Fruit fly (Drosophila melanogaster): ENCODE data around the gene eIF4E3.

DNA sequence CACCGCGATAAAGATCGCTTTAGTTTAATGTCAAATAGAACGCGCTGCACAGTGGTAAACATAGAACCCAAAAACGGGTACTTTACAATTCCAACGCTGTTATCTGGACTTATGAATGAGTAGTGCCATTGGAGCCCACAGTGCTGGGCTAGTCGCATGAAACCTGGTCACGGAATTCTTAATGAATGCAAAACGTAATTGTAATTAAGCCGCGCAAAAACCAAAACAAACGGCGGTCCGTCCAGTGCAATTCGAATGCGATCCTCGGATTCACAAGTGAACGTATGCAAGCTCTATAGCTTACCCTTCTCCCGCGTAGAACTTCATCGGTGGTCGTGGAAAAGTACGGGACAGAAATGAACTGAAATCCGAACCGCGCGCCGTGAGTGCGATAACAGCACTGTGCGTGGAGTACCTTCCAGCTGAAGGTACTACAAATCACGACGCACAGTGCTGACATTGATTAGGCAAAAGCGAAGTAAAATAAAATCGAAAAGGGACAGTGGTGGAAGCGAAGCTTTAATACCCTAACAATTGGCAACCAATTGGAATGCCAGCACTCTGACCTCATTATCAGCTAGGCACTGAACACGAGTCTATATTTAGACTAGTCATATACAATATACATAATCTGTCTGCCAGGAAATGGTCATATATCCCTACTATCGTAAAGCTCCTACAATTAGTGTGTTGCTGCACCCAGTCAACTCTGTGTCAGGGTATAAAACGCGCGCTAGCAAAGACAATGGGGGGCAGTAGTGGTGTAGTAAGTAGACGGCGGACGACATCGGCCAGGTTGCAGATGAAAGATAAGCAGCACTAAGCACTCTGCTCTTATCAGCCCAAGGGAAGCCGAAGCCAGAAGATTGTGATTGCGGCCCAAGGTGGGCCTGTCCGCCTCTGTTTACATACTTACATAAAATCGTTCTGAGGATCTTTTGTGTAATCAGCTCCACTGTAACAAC, 43.5 kb upstream of the eIF4E3 start:
- TF ChIP-seq ttk (optimal IDR thresholded peaks at IDR 0.05) = no peak
- no peak for TF ChIP-seq h (optimal IDR thresholded peaks at IDR 0.05)
- TF ChIP-seq Sin3A (optimal IDR thresholded peaks at IDR 0.05) = no peak
- TF ChIP-seq psq (optimal IDR thresholded peaks at IDR 0.05) = no peak
- no peak for TF ChIP-seq Myc (optimal IDR thresholded peaks at IDR 0.05)
- no peak for TF ChIP-seq insv (optimal IDR thresholded peaks at IDR 0.05)

Data from Kc167 (cell line).